Fruit fly (Drosophila melanogaster) whole organism, embryonic: Measurements from ENCODE around the gene asf1.

Source experiments
- Bgb ChIP-seq: fragments of 200-800 bp; sonication (Bioruptor generic); IDR thresholded peaks from 2 replicates; pipeline ENCODE4 v1.3.6; 2022; ENCODE audit warnings: missing biosample characterization, missing genetic modification characterization; ENCODE audit not compliant: partially characterized antibody
- CG10274 ChIP-seq: fragments of 200-800 bp; sonication (Bioruptor generic); optimal IDR thresholded peaks from 3 replicates; lab custom pipeline; 2017; ENCODE audit warnings: missing biosample characterization, mild to moderate bottlenecking, missing genetic modification characterization
- CG10431 ChIP-seq: fragments of 200-800 bp; sonication (Bioruptor generic); optimal IDR thresholded peaks from 3 replicates; lab custom pipeline; 2018; ENCODE audit warnings: missing biosample characterization, mild to moderate bottlenecking, missing genetic modification characterization
- CG11093 ChIP-seq: fragments of 200-800 bp; sonication (Bioruptor generic); IDR thresholded peaks from 3 replicates; pipeline ENCODE4 v1.3.6; 2022; ENCODE audit warnings: missing biosample characterization, missing genetic modification characterization
- CG17612 ChIP-seq: fragments of 200-800 bp; sonication (Bioruptor generic); IDR thresholded peaks from 2 replicates; pipeline ENCODE4 v1.3.6; 2022; ENCODE audit warnings: missing biosample characterization, missing genetic modification characterization
- CG17912 ChIP-seq: fragments of 200-800 bp; sonication (Bioruptor generic); optimal IDR thresholded peaks from 2 replicates; lab custom pipeline; 2018; ENCODE audit warnings: missing biosample characterization, mild to moderate bottlenecking, missing genetic modification characterization
- CG31365 ChIP-seq: fragments of 200-800 bp; sonication (Bioruptor generic); optimal IDR thresholded peaks from 2 replicates; lab custom pipeline; 2018; ENCODE audit warnings: missing biosample characterization, mild to moderate bottlenecking, missing genetic modification characterization
- CG34376 ChIP-seq: fragments of 200-800 bp; sonication (Bioruptor generic); optimal IDR thresholded peaks from 2 replicates; lab custom pipeline; 2018; ENCODE audit warnings: missing biosample characterization, mild to moderate bottlenecking, missing genetic modification characterization
- CG6765 ChIP-seq: fragments of 200-800 bp; sonication (Bioruptor generic); optimal IDR thresholded peaks from 3 replicates; lab custom pipeline; 2017; ENCODE audit warnings: missing biosample characterization, mild to moderate bottlenecking, missing genetic modification characterization
- CG7372 ChIP-seq: fragments of 200-800 bp; sonication (Bioruptor generic); IDR thresholded peaks from 2 replicates; pipeline ENCODE4 v1.3.6; 2022; ENCODE audit warnings: missing biosample characterization, missing genetic modification characterization
- CG7556 ChIP-seq: fragments of 200-800 bp; sonication (Bioruptor generic); optimal IDR thresholded peaks from 2 replicates; lab custom pipeline; 2017; ENCODE audit warnings: missing biosample characterization, mild to moderate bottlenecking, missing genetic modification characterization
- CG7963 ChIP-seq: fragments of 200-800 bp; sonication (Bioruptor generic); IDR thresholded peaks from 3 replicates; pipeline ENCODE4 v1.3.6; 2022; ENCODE audit warnings: missing biosample characterization, missing genetic modification characterization; ENCODE audit not compliant: partially characterized antibody
- GATAe ChIP-seq: fragments of 200-800 bp; sonication (Bioruptor generic); conservative IDR thresholded peaks from 2 replicates; pipeline ENCODE4 v1.3.6; 2022; ENCODE audit warnings: missing biosample characterization, missing genetic modification characterization
- H2.0 ChIP-seq: fragments of 200-800 bp; sonication (Bioruptor generic); IDR thresholded peaks from 2 replicates; pipeline ENCODE4 v1.3.6; 2022; ENCODE audit warnings: missing biosample characterization, missing genetic modification characterization
- HLH4C ChIP-seq: fragments of 200-800 bp; sonication (Bioruptor generic); IDR thresholded peaks from 3 replicates; pipeline ENCODE4 v1.3.6; 2022; ENCODE audit warnings: missing biosample characterization, missing genetic modification characterization; ENCODE audit not compliant: partially characterized antibody
- HLHmδ ChIP-seq: fragments of 200-800 bp; sonication (Bioruptor generic); optimal IDR thresholded peaks from 2 replicates; lab custom pipeline; 2018; ENCODE audit warnings: missing biosample characterization, mild to moderate bottlenecking, missing genetic modification characterization, moderate library complexity
- Hmr ChIP-seq: fragments of 200-800 bp; sonication (Bioruptor generic); optimal IDR thresholded peaks from 3 replicates; lab custom pipeline; 2017; ENCODE audit warnings: mild to moderate bottlenecking, missing biosample characterization, missing genetic modification reagents, missing genetic modification characterization
- Lpt ChIP-seq: fragments of >200 bp; optimal IDR thresholded peaks from 2 replicates; lab custom pipeline; 2018; ENCODE audit warnings: missing biosample characterization, missing genetic modification characterization
- Mrtf ChIP-seq: fragments of 200-800 bp; sonication (Bioruptor generic); IDR thresholded peaks from 3 replicates; pipeline ENCODE4 v1.3.6; 2022; ENCODE audit warnings: missing biosample characterization, missing genetic modification characterization
- NK7.1 ChIP-seq: fragments of 200-800 bp; sonication (Bioruptor generic); optimal IDR thresholded peaks from 3 replicates; lab custom pipeline; 2016; ENCODE audit warnings: missing biosample characterization, missing genetic modification characterization
- Oaz ChIP-seq: fragments of 200-800 bp; sonication (Bioruptor generic); IDR thresholded peaks from 2 replicates; pipeline ENCODE4 v1.3.6; 2022; ENCODE audit warnings: missing biosample characterization, missing genetic modification characterization
- Opbp ChIP-seq: fragments of 200-800 bp; sonication (Bioruptor generic); IDR thresholded peaks from 3 replicates; pipeline ENCODE4 v1.3.6; 2022; ENCODE audit warnings: missing biosample characterization, missing genetic modification characterization; ENCODE audit not compliant: partially characterized antibody
- Optix ChIP-seq: fragments of 200-800 bp; sonication (Bioruptor generic); IDR thresholded peaks from 3 replicates; pipeline ENCODE4 v1.3.6; 2022; ENCODE audit warnings: missing biosample characterization, missing genetic modification characterization
- Pdp1 ChIP-seq, 2 experiments: fragments of 200-800 bp; sonication (Bioruptor generic); optimal IDR thresholded peaks; 3 replicates each; lab custom pipeline; 2016; ENCODE audit warnings: missing biosample characterization in 2 of 2, missing genetic modification characterization in 2 of 2, mild to moderate bottlenecking in 1 of 2, moderate library complexity in 1 of 2
- Stat92E ChIP-seq, 3 experiments: fragments of >200 bp in 2 of 3; fragments of 200-800 bp in 1 of 3; sonication (Bioruptor generic) in 1 of 3; optimal IDR thresholded peaks; 2 replicates each; lab custom pipeline; 2017 to 2019; ENCODE audit warnings: missing biosample characterization in 3 of 3, missing genetic modification characterization in 3 of 3, mild to moderate bottlenecking in 1 of 3, moderate library complexity in 1 of 3
- ab ChIP-seq: fragments of 200-800 bp; sonication (Bioruptor generic); optimal IDR thresholded peaks from 2 replicates; lab custom pipeline; 2016; ENCODE audit warnings: missing biosample characterization, missing genetic modification characterization
- caup ChIP-seq: fragments of 200-800 bp; sonication (Bioruptor generic); optimal IDR thresholded peaks from 3 replicates; lab custom pipeline; 2017; ENCODE audit warnings: missing biosample characterization, mild to moderate bottlenecking, missing genetic modification characterization, moderate library complexity; ENCODE audit not compliant: severe bottlenecking
- cwo ChIP-seq: fragments of 200-800 bp; sonication (Bioruptor generic); optimal IDR thresholded peaks from 3 replicates; lab custom pipeline; 2017; ENCODE audit warnings: missing biosample characterization, missing genetic modification characterization, mild to moderate bottlenecking, moderate library complexity, missing genetic modification reagents
- dati ChIP-seq: fragments of 200-800 bp; sonication (Bioruptor generic); IDR thresholded peaks from 2 replicates; pipeline ENCODE4 v1.3.6; 2022; ENCODE audit warnings: missing biosample characterization, missing genetic modification characterization
- fd3F ChIP-seq: fragments of 200-800 bp; sonication (Bioruptor generic); optimal IDR thresholded peaks from 2 replicates; lab custom pipeline; 2018; ENCODE audit warnings: missing biosample characterization, mild to moderate bottlenecking, missing genetic modification characterization, moderate library complexity
- gcm ChIP-seq: fragments of 200-800 bp; sonication (Bioruptor generic); optimal IDR thresholded peaks from 2 replicates; lab custom pipeline; 2019; ENCODE audit warnings: missing biosample characterization, mild to moderate bottlenecking, missing genetic modification characterization, moderate library complexity
- grau ChIP-seq: fragments of 200-800 bp; optimal IDR thresholded peaks from 3 replicates; lab custom pipeline; 2019; ENCODE audit warnings: missing biosample characterization, mild to moderate bottlenecking, missing genetic modification characterization, moderate library complexity
- h ChIP-seq: fragments of >200 bp; optimal IDR thresholded peaks from 2 replicates; lab custom pipeline; 2017
- jigr1 ChIP-seq: fragments of 200-800 bp; sonication (Bioruptor generic); IDR thresholded peaks from 3 replicates; pipeline ENCODE4 v1.3.6; 2022; ENCODE audit warnings: missing biosample characterization, missing genetic modification characterization
- jing ChIP-seq: fragments of 200-800 bp; sonication (Bioruptor generic); optimal IDR thresholded peaks from 2 replicates; lab custom pipeline; 2018; ENCODE audit warnings: missing biosample characterization, mild to moderate bottlenecking, missing genetic modification characterization
- kay ChIP-seq: fragments of 200-800 bp; sonication (Bioruptor generic); optimal IDR thresholded peaks from 2 replicates; lab custom pipeline; 2016; ENCODE audit warnings: missing biosample characterization, missing genetic modification characterization
- luna ChIP-seq: fragments of 200-800 bp; sonication (Bioruptor generic); optimal IDR thresholded peaks from 2 replicates; lab custom pipeline; 2016; ENCODE audit warnings: missing biosample characterization, missing genetic modification characterization
- nerfin-1 ChIP-seq: fragments of 200-800 bp; sonication (Bioruptor generic); optimal IDR thresholded peaks from 3 replicates; lab custom pipeline; 2019; ENCODE audit warnings: missing biosample characterization, mild to moderate bottlenecking, missing genetic modification characterization, moderate library complexity
- oc ChIP-seq: fragments of 200-800 bp; sonication (Bioruptor generic); optimal IDR thresholded peaks from 2 replicates; lab custom pipeline; 2018; ENCODE audit warnings: missing biosample characterization, mild to moderate bottlenecking, missing genetic modification characterization, moderate library complexity
- pho ChIP-seq: fragments of 200-800 bp; sonication (Bioruptor generic); optimal IDR thresholded peaks from 2 replicates; lab custom pipeline; 2016; ENCODE audit warnings: missing biosample characterization, missing genetic modification characterization
- pita ChIP-seq: fragments of 200-800 bp; sonication (Bioruptor generic); optimal IDR thresholded peaks from 2 replicates; lab custom pipeline; 2017; ENCODE audit warnings: missing biosample characterization, mild to moderate bottlenecking, missing genetic modification characterization
- pnt ChIP-seq: fragments of 200-800 bp; sonication (Bioruptor generic); optimal IDR thresholded peaks from 3 replicates; lab custom pipeline; 2016; ENCODE audit warnings: missing biosample characterization, missing genetic modification characterization
- sens ChIP-seq: fragments of 200-800 bp; sonication (Bioruptor generic); peaks from one replicate; lab custom pipeline; 2016; ENCODE audit warnings: missing biosample characterization, missing genetic modification characterization
- sens-2 ChIP-seq: fragments of 200-800 bp; sonication (Bioruptor generic); IDR thresholded peaks from 2 replicates; pipeline ENCODE4 v1.3.6; 2022; ENCODE audit warnings: missing biosample characterization, missing genetic modification characterization
- sqz ChIP-seq: fragments of 200-800 bp; sonication (Bioruptor generic); optimal IDR thresholded peaks from 3 replicates; lab custom pipeline; 2018; ENCODE audit warnings: missing biosample characterization, mild to moderate bottlenecking, missing genetic modification characterization
- ssp ChIP-seq: fragments of 200-800 bp; sonication (Bioruptor generic); IDR thresholded peaks from 2 replicates; pipeline ENCODE4 v1.3.6; 2022; ENCODE audit warnings: missing biosample characterization, missing genetic modification characterization
- tna ChIP-seq: fragments of 200-800 bp; sonication (Bioruptor generic); IDR thresholded peaks from 2 replicates; pipeline ENCODE4 v1.3.6; 2022; ENCODE audit warnings: missing biosample characterization, missing genetic modification characterization; ENCODE audit not compliant: partially characterized antibody
- twi ChIP-seq: fragments of 200-800 bp; optimal IDR thresholded peaks from 2 replicates; lab custom pipeline; 2019; ENCODE audit warnings: missing biosample characterization, mild to moderate bottlenecking, missing genetic modification characterization, moderate library complexity
- vnd ChIP-seq: fragments of 200-800 bp; sonication (Bioruptor generic); IDR thresholded peaks from 3 replicates; pipeline ENCODE4 v1.3.6; 2022; ENCODE audit warnings: missing biosample characterization, missing genetic modification characterization; ENCODE audit not compliant: partially characterized antibody
- z ChIP-seq: fragments of 200-800 bp; sonication (Bioruptor generic); IDR thresholded peaks from 3 replicates; pipeline ENCODE4 v1.3.6; 2022; ENCODE audit warnings: missing biosample characterization, missing genetic modification characterization
- zfh1 ChIP-seq: fragments of 200-800 bp; sonication (Bioruptor generic); IDR thresholded peaks from 3 replicates; pipeline ENCODE4 v1.3.6; 2022; ENCODE audit warnings: missing biosample characterization, missing genetic modification characterization

asf1 gene

dm6 chr3L:19575650-19576049 lies 43.0 kb upstream of the asf1 start (continued):
- TF ChIP-seq Optix (GFP tag; lab: Robert Waterston, UW) (no peak; the same call in 2 of the 3 replicates), z (GFP tag; lab: Robert Waterston, UW) (no peak), cwo (GFP tag; lab: Kevin White, UChicago) (no peak), CG6765 (GFP tag; lab: Kevin White, UChicago) (no peak), Lpt (GFP tag; lab: Kevin White, UChicago) (no peak), NK7.1 (GFP tag; lab: Kevin White, UChicago) (no peak), sens (GFP tag; lab: Kevin White, UChicago) (peak; percentile 83), Stat92E (GFP tag; optimal IDR thresholded peaks at IDR 0.05; lab: Kevin White, UChicago) (peak in 1 of 3 experiments; percentile 11), ab (GFP tag; lab: Kevin White, UChicago) (no peak), Opbp (GFP tag; lab: Robert Waterston, UW) (no peak), zfh1 (GFP tag; lab: Robert Waterston, UW) (peak; percentile 42; the same call in 1 of the 3 replicates), tna (no peak), sqz (GFP tag; lab: Kevin White, UChicago) (peak; percentile 24), dati (no peak), Hmr (GFP tag; lab: Kevin White, UChicago) (peak; percentile 34), Mrtf (GFP tag; lab: Robert Waterston, UW) (no peak), h (no peak), ssp (peak; percentile 16; the same call in 1 of the 2 replicates), grau (peak; percentile 5), oc (tag; lab: Kevin White, UChicago) (peak; percentile 47), Oaz (no peak), pho (GFP tag; lab: Kevin White, UChicago) (no peak), CG7963 (GFP tag; lab: Robert Waterston, UW) (no peak), CG10274 (GFP tag; lab: Kevin White, UChicago) (no peak), CG17912 (peak; percentile 32), pita (GFP tag; lab: Kevin White, UChicago) (no peak), HLH4C (GFP tag; lab: Robert Waterston, UW) (no peak), twi (tag; lab: Kevin White, UChicago) (peak; percentile 60), nerfin-1 (no peak), CG10431 (peak; percentile 47), Bgb (no peak), CG11093 (no peak), Pdp1 (GFP tag; optimal IDR thresholded peaks at IDR 0.05; lab: Kevin White, UChicago) (peak; percentile 11 to 59), gcm (GFP tag; lab: Kevin White, UChicago) (peak; percentile 48), jigr1 (GFP tag; lab: Robert Waterston, UW) (no peak), vnd (GFP tag; lab: Robert Waterston, UW) (no peak), HLHmδ (peak; percentile 61), CG17612 (GFP tag; lab: Robert Waterston, UW) (0 out of 2 replicates have a peak, but pooled peaks have one; percentile 21), jing (GFP tag; lab: Kevin White, UChicago) (no peak), fd3F (GFP tag; lab: Kevin White, UChicago) (no peak), H2.0 (GFP tag; lab: Robert Waterston, UW) (peak; percentile 33; the same call in 1 of the 2 replicates), GATAe (no peak), CG7372 (no peak), CG34376 (GFP tag; lab: Kevin White, UChicago) (no peak), kay (GFP tag; lab: Kevin White, UChicago) (no peak), CG31365 (tag; lab: Kevin White, UChicago) (no peak), CG7556 (GFP tag; lab: Kevin White, UChicago) (peak; percentile 9), luna (GFP tag; lab: Kevin White, UChicago) (no peak), caup (GFP tag; lab: Kevin White, UChicago) (peak; percentile 34), sens-2 (GFP tag; lab: Robert Waterston, UW) (no peak), pnt (GFP tag; lab: Kevin White, UChicago) (no peak)
